Worm (Caenorhabditis elegans) whole organism, dauer: ENCODE data around the gene Y56A3A.30.

Experiments used
- unc-62 ChIP-seq: sonication (generic microtip); optimal IDR thresholded peaks from 2 replicates; lab custom pipeline; 2017; ENCODE audit warnings: missing biosample characterization, missing genetic modification reagents, missing genetic modification characterization

Gene Y56A3A.30

ce11 chrIII:11937911-11938310 is 41.0 kb downstream of the Y56A3A.30 start:
- TF ChIP-seq unc-62 (GFP tag; lab: Kevin White, UChicago), result no peak

DNA sequence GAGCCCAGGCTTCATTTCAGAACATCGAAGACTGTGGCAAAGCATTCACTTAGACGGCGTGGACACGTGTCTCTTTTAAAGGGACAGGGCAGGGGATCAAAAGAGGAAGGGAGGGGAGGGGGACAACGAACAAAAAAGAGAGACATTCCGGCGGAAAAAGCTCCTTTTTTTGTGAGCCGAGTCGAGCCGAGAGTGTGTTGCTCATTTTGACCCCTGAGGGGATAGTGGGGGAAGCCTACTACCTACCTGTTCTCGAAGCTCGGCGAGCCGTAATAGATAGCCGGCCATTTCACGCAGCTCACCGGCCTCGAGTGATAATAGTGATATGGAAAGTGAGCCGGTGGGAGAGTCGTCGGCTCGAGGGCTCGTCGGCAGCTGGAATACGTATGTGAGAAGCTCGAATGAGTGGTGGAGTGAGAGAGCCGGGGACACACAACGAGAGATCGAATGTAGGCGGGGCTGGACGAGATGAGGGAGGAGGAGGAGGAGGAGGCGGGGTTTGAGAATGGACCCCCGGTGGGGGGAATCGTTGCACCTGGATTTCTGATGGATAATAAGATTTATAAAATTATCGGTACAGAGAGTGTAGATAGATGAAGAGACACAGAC is 42.1 kb downstream of the Y56A3A.30 start:
- no peak for TF ChIP-seq unc-62 (GFP tag; lab: Kevin White, UChicago)

DNA sequence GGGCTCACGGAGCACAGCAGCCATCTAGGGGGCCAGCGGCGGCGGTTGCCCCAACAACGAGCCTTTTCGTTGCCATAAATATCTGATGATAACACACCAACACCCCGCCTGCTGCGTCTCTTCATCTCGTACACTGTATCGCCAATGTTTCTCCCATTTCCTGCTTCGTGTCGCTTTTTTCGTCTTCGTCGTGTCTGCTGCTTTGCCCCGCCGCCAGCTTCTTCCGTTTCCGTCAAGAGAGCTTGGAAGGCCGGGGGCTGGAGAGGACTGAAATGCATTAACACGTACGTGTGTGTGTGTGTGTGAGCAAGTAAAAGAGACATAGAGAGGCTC is 43.0 kb downstream of the Y56A3A.30 start:
- TF ChIP-seq unc-62 (GFP tag; lab: Kevin White, UChicago), result no peak

DNA sequence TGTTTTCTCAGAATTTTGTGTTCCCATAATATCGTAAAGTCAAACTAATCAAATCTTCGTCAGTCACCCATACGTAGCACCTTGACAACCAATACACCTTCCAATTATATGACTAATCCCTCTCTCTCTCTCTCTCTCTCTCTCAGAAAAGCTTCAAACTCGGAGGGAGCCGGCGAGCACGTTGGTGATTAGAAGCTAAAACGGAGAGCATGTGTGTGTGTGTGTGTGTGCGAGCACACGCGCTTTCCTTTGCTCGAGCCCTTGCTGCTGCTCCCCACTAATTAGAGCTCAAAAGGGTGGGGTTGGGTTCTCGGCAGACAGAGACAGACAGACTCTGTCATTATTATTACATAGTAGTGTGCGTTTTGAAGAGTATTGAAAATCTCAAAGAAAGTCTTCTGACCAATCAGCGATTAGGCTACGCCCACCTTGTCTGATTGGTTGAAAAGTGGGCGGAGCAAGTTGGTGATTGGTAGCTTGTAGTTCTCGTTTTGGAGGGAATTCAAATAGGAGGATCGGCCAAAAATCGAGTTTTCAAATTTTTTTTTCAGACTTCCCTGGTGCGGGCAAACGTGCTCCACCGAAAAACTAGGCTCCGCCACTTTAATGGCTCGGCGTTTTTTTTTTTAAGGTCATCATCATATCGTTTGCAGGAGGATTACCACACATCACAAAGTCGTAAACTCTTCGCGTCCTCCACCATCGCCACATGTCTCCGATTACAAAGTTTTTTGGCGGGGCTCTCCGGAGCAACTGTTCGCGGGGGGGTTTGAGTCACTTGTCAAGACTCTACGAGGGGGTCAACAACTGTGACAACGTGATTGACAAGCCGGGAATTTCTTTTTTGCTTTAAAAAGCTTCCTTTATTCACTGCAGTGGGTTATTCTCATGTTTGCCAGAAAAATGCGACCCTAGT is 43.6 kb downstream of the Y56A3A.30 start:
- no peak for TF ChIP-seq unc-62 (GFP tag; lab: Kevin White, UChicago)

ce11 chrIII:11933539-11933938 is 45.3 kb downstream of the Y56A3A.30 start, which contains the start of gene dolk-1:
Gene dolk-1, minus strand, starts transcription at chrIII:11933639.
- no peak for TF ChIP-seq unc-62 (GFP tag; lab: Kevin White, UChicago)

ce11 chrIII:11931960-11932359 is 46.9 kb downstream of the Y56A3A.30 start:
- no peak for TF ChIP-seq unc-62 (GFP tag; lab: Kevin White, UChicago)

DNA sequence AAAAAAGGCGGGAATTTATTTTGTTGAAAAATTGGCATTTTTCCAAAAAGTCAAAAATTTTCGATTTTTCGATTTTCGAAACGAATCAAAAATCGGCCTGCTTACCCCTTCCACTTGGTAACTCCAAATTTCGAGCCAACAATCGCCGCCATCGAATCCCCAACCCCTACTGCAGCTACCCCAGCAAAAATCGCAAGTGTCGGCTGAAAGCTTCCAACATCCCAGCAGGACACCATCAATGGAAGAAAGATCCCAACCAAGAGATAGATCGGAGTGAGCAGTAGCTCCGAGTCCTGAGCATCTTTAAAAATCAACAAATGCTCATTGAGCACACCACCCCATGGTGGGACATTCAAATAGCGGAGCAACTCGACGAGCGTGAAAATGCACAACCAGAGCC is 48.0 kb downstream of the Y56A3A.30 start:
- no peak for TF ChIP-seq unc-62 (GFP tag; lab: Kevin White, UChicago)
